Worm (Caenorhabditis elegans) whole organism, early embryonic: ENCODE measurements around the gene F20E11.18.
"Not testable (repeated sequence)": the region's sequence is repeated elsewhere in the genome, so short reads cannot be mapped to it uniquely, and the experiment has no call there.

ENCODE experiments used
- B0310.2 ChIP-seq: sonication (generic microtip); optimal IDR thresholded peaks from 2 replicates; lab custom pipeline; 2016; ENCODE audit warnings: mild to moderate bottlenecking, missing genetic modification characterization, missing compliant biosample characterization
- F13C5.2 ChIP-seq: sonication (generic microtip); optimal IDR thresholded peaks from 2 replicates; lab custom pipeline; 2017; ENCODE audit warnings: mild to moderate bottlenecking, missing genetic modification characterization, inconsistent platforms, missing compliant biosample characterization
- aly-1 ChIP-seq: sonication (generic microtip); optimal IDR thresholded peaks from 2 replicates; lab custom pipeline; 2016; ENCODE audit warnings: missing genetic modification characterization, missing compliant biosample characterization
- ama-1 ChIP-seq: fragments of 150-350 bp; optimal IDR thresholded peaks from 2 replicates; lab custom pipeline; 2014
- ceh-13 ChIP-seq: fragments of 200-800 bp; sonication (Bioruptor generic); optimal IDR thresholded peaks from 2 replicates; lab custom pipeline; 2018; ENCODE audit warnings: mild to moderate bottlenecking, missing genetic modification characterization, missing compliant biosample characterization
- ceh-36 ChIP-seq: sonication (generic microtip); optimal IDR thresholded peaks from 2 replicates; lab custom pipeline; 2016; ENCODE audit warnings: missing genetic modification characterization, inconsistent platforms, missing compliant biosample characterization
- ets-7 ChIP-seq: sonication (generic microtip); optimal IDR thresholded peaks from 2 replicates; lab custom pipeline; 2016; ENCODE audit warnings: missing genotype, missing genetic modification characterization, missing compliant biosample characterization
- flt-1 ChIP-seq: fragments of 200-800 bp; sonication (Bioruptor generic); IDR thresholded peaks from 2 replicates; pipeline ENCODE4 v1.3.6; 2022; ENCODE audit warnings: missing genetic modification characterization, missing compliant biosample characterization
- hmbx-1 ChIP-seq: sonication (generic microtip); optimal IDR thresholded peaks from 2 replicates; lab custom pipeline; 2016; ENCODE audit warnings: mild to moderate bottlenecking, missing genetic modification characterization, missing compliant biosample characterization
- hmg-4 ChIP-seq: fragments of 200-800 bp; sonication (Bioruptor generic); optimal IDR thresholded peaks from 2 replicates; lab custom pipeline; 2018; ENCODE audit warnings: mild to moderate bottlenecking, missing genetic modification characterization, missing compliant biosample characterization
- hnd-1 ChIP-seq: sonication (generic microtip); optimal IDR thresholded peaks from 2 replicates; lab custom pipeline; 2016; ENCODE audit warnings: missing genetic modification characterization, missing compliant biosample characterization
- pes-1 ChIP-seq: fragments of 200-800 bp; sonication (Bioruptor generic); IDR thresholded peaks from 2 replicates; pipeline ENCODE4 v1.3.6; 2022; ENCODE audit warnings: missing genetic modification reagents, missing genetic modification characterization, missing compliant biosample characterization
- scrt-1 ChIP-seq: fragments of 200-800 bp; sonication (Bioruptor generic); IDR thresholded peaks from 2 replicates; pipeline ENCODE4 v1.3.6; 2022; ENCODE audit warnings: missing genetic modification characterization, missing compliant biosample characterization
- sea-1 ChIP-seq: fragments of 200-800 bp; sonication (Bioruptor generic); conservative IDR thresholded peaks from 2 replicates; pipeline ENCODE4 v1.3.6; 2022; ENCODE audit warnings: missing genetic modification characterization, missing compliant biosample characterization
- tbx-11 ChIP-seq: fragments of 200-800 bp; sonication (Bioruptor generic); IDR thresholded peaks from 2 replicates; pipeline ENCODE4 v1.3.6; 2022; ENCODE audit warnings: missing genetic modification characterization, missing compliant biosample characterization
- tbx-37 ChIP-seq: fragments of 200-800 bp; sonication (Bioruptor generic); conservative IDR thresholded peaks from 2 replicates; pipeline ENCODE4 v1.3.6; 2022; ENCODE audit warnings: missing genetic modification reagents, missing genetic modification characterization, missing compliant biosample characterization
- tra-4 ChIP-seq: sonication (generic microtip); optimal IDR thresholded peaks from 2 replicates; lab custom pipeline; 2017; ENCODE audit warnings: missing genetic modification characterization, missing compliant biosample characterization

Gene F20E11.18

DNA sequence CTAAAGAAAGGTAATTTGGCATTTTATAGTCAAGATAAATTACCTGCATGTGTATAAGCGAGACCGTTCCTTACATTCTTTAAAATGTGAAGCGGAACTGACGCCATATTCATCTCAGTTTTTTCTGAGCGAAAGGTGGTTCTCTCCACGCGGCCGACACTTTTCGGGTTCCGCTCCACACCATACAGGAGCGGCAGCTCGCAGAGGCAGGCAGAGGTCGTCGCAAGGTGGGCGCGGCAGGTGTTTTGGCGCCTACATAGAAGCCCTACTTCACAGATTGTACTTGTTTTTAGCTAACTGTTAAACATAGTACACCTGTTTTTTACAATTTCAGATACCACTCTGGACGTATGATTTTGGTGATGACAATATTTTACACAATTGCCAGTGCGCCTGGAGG lies 31.5 kb upstream of the F20E11.18 start:
- TF ChIP-seq ama-1 (lab: Kevin White, UChicago) (no peak), ceh-13 (no peak), tra-4 (tag; lab: Kevin White, UChicago) (no peak), flt-1 (GFP tag; lab: Robert Waterston, UW) (no peak), hnd-1 (tag; lab: Kevin White, UChicago) (no peak), ets-7 (tag; lab: Kevin White, UChicago) (no peak), hmbx-1 (tag; lab: Kevin White, UChicago) (no peak), aly-1 (tag; lab: Kevin White, UChicago) (no peak), F13C5.2 (no peak), pes-1 (GFP tag; lab: Robert Waterston, UW) (no peak), scrt-1 (GFP tag; lab: Robert Waterston, UW) (no peak), ceh-36 (no peak), B0310.2 (no peak), tbx-37 (GFP tag; lab: Robert Waterston, UW) (no peak), sea-1 (GFP tag; lab: Robert Waterston, UW) (no peak), hmg-4 (no peak), tbx-11 (GFP tag; lab: Robert Waterston, UW) (no peak)

DNA sequence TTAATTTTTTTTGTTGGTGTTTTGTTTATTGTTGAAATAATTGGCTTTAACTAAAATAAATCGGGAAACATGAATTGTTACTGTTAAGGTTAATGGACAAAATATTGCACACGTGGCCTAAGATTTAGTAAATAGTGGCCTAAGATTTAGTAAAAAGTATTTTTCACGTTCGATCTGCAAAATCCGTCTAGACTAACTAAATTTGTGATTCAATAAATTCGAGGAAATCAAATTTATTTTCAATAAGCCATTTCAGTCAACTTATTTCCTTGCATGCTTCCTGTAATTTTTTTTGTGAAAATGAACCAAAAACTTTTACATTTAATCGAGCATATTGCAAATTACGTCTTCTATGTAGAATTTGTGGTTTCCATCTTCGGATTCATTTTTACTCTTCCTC lies 30.4 kb upstream of the F20E11.18 start, which contains the start of gene srw-72:
TSS of gene srw-72 (plus strand) at position 301 of the 400 bp plus-strand sequence.
- TF ChIP-seq ceh-13 (no peak), hnd-1 (tag; lab: Kevin White, UChicago) (no peak), aly-1 (tag; lab: Kevin White, UChicago) (no peak), ceh-36 (no peak), flt-1 (GFP tag; lab: Robert Waterston, UW) (no peak), tbx-37 (GFP tag; lab: Robert Waterston, UW) (no peak), pes-1 (GFP tag; lab: Robert Waterston, UW) (no peak), tra-4 (tag; lab: Kevin White, UChicago) (no peak)

DNA sequence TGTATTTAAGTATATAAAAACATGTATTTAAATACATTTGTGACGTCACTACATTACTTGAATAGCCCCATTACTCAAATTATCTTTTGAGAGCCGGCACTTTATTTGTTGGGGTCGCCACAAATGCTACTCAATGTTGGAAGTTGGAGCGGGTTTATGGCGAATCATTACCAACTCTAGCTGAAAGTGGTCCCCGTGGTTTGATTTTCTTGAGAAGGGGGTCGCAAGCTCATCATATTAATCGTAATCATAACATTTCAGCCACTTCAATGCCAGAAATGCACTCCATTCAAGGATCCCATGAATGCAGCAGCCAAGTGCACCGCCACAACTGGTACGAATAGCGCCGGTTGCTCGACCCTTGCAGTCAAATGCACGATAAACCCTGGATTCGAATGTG lies 27.9 kb upstream of the F20E11.18 start, which contains the start of gene F20E11.7:
TSS of gene F20E11.7 (plus strand) at position 301 of the 400 bp plus-strand sequence.
- not testable (repeated sequence) for TF ChIP-seq pes-1 (GFP tag; lab: Robert Waterston, UW); ceh-36; ama-1 (lab: Kevin White, UChicago)

DNA sequence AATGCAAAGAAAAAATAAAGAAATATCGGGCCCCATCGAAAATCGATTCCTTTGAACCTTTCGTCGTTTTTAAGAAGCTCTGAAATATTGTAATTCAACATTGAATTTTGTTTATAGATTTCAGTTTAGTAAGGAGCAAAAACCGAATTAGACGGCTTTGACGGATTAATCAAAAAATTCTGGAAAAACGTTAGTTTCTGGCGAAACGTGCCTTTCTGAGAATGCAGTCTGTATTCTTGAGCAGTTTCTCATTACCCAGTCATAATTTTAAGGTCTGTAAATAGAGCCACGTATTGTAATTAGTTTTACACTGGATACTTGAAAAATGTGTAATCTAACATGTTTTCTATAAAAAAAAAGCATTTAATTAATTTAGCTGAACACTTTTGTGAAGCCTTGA lies 23.7 kb upstream of the F20E11.18 start, which contains the start of gene srz-48:
TSS of gene srz-48 (minus strand) at position 101 of the 400 bp plus-strand sequence.
- TF ChIP-seq tra-4 (tag; lab: Kevin White, UChicago) (no peak), tbx-37 (GFP tag; lab: Robert Waterston, UW) (no peak), scrt-1 (GFP tag; lab: Robert Waterston, UW) (no peak), ceh-36 (no peak), ceh-13 (no peak), hnd-1 (tag; lab: Kevin White, UChicago) (no peak), tbx-11 (GFP tag; lab: Robert Waterston, UW) (no peak)

DNA sequence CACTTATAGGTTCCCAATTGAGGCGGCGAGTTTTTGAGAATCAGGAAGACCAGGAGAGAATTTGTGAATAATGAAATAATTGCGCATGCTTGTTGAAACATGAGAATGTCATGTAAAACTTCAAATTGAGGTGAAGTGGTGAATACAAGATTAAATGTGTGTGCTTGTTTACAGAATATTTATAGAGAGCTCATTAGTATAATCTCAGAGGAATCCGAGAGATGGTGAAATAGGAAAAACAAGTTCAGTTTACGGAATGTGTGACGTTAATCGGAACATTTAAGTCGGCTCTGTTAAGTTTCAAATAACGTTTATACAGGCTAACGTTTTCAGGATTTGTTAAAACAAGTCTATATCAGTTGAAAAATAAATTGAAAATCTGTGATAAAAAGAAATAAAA lies 21.7 kb upstream of the F20E11.18 start, which contains the start of gene str-200:
TSS of gene str-200 (minus strand) at position 101 of the 400 bp plus-strand sequence.
- no peak for TF ChIP-seq pes-1 (GFP tag; lab: Robert Waterston, UW)
- TF ChIP-seq B0310.2: no peak
- TF ChIP-seq aly-1 (tag; lab: Kevin White, UChicago): no peak
- TF ChIP-seq flt-1 (GFP tag; lab: Robert Waterston, UW): no peak
- TF ChIP-seq hmg-4: no peak
- TF ChIP-seq ama-1 (lab: Kevin White, UChicago): no peak
- TF ChIP-seq hnd-1 (tag; lab: Kevin White, UChicago): no peak
- no peak for TF ChIP-seq sea-1 (GFP tag; lab: Robert Waterston, UW)
- TF ChIP-seq tra-4 (tag; lab: Kevin White, UChicago): no peak
- TF ChIP-seq scrt-1 (GFP tag; lab: Robert Waterston, UW): no peak
- TF ChIP-seq hmbx-1 (tag; lab: Kevin White, UChicago): no peak
- TF ChIP-seq F13C5.2: no peak
- TF ChIP-seq ceh-13: no peak
- TF ChIP-seq ets-7 (tag; lab: Kevin White, UChicago): no peak
- no peak for TF ChIP-seq ceh-36
- no peak for TF ChIP-seq tbx-37 (GFP tag; lab: Robert Waterston, UW)
- no peak for TF ChIP-seq tbx-11 (GFP tag; lab: Robert Waterston, UW)

DNA sequence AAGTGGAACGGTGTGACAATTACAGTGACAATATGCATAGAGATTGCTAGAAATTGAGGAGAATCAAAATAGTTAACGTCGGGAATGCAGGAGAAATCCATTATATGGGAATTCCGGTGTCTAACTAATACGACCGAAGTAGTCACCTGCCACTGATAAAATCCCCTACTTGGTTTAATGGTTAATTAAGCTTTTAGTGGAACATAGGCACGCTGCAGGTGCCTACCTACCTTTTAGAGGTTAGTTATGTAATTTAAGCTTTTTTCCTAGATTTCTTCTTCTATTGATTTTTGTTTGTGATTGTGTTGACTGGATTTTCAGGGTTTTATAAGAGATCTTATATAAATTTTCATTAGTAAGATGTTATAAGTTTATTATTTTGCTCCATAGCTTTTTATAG lies 19.8 kb upstream of the F20E11.18 start, which contains the start of gene srh-203:
TSS of gene srh-203 (minus strand) at position 101 of the 400 bp plus-strand sequence.
- TF ChIP-seq ceh-36; flt-1 (GFP tag; lab: Robert Waterston, UW); F13C5.2: not testable (repeated sequence)

DNA sequence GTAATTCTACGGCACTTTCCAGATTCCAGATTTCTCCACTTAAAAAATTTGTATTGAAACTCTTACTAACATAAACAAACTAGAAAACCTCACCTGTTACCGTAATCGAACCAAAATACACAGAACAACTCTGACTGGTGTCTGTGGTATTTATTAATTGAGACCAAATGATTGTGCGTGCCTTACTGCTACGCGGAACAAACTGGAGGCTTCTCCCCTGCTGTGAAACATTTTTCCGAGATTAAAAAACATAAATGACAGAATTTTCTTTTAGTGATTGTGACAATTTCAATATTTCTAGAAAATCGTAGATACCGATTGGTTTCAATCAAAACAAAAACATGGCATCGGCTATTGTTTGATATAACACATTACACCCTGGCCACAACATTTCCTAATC lies 13.4 kb upstream of the F20E11.18 start:
- no peak for TF ChIP-seq ama-1 (lab: Kevin White, UChicago)
- no peak for TF ChIP-seq tra-4 (tag; lab: Kevin White, UChicago)
- no peak for TF ChIP-seq hnd-1 (tag; lab: Kevin White, UChicago)
- TF ChIP-seq aly-1 (tag; lab: Kevin White, UChicago): no peak
- no peak for TF ChIP-seq B0310.2
- no peak for TF ChIP-seq pes-1 (GFP tag; lab: Robert Waterston, UW)
- TF ChIP-seq F13C5.2: no peak
- TF ChIP-seq tbx-37 (GFP tag; lab: Robert Waterston, UW): no peak
- no peak for TF ChIP-seq sea-1 (GFP tag; lab: Robert Waterston, UW)
- TF ChIP-seq ets-7 (tag; lab: Kevin White, UChicago): no peak
- no peak for TF ChIP-seq hmbx-1 (tag; lab: Kevin White, UChicago)
- no peak for TF ChIP-seq tbx-11 (GFP tag; lab: Robert Waterston, UW)
- no peak for TF ChIP-seq ceh-36
- TF ChIP-seq ceh-13: no peak
- TF ChIP-seq hmg-4: no peak

DNA sequence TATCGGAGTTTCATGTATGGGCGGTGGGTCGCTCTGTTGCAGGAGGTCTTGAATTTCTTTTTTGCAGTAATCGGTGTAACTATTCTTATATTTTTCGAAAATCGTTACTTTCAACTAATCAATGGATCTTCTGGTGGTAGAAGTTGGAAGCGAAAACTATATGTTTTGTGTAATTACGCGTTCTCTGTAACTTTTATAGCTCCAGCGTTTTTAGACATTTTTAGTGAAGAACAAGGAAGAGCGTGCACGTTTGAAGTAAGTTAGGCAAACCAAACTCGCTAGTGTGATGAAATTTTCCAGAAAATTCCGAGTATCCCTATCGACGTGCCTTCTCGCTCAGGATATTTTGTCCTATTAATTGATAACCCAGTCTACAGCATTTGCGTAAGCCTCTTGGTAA lies 3.0 kb upstream of the F20E11.18 start, which contains the start of gene srh-154:
TSS of gene srh-154 (plus strand) at position 301 of the 400 bp plus-strand sequence.
- TF ChIP-seq tra-4 (tag; lab: Kevin White, UChicago) (no peak), sea-1 (GFP tag; lab: Robert Waterston, UW) (no peak), hnd-1 (tag; lab: Kevin White, UChicago) (no peak), ets-7 (tag; lab: Kevin White, UChicago) (no peak), hmg-4 (no peak), hmbx-1 (tag; lab: Kevin White, UChicago) (no peak), ceh-36 (no peak), F13C5.2 (no peak), scrt-1 (GFP tag; lab: Robert Waterston, UW) (no peak), pes-1 (GFP tag; lab: Robert Waterston, UW) (no peak), B0310.2 (no peak), flt-1 (GFP tag; lab: Robert Waterston, UW) (no peak), tbx-37 (GFP tag; lab: Robert Waterston, UW) (no peak), ama-1 (lab: Kevin White, UChicago) (no peak), ceh-13 (no peak)
